Fruit fly (Drosophila melanogaster) whole organism, embryonic: Measurements from ENCODE around the gene CG42673.
A peak's percentile ranks its signal among the peaks of the same experiment; 100 is the strongest.

Experiments
- Adf1 ChIP-seq: fragments of 200-800 bp; sonication (Bioruptor generic); IDR thresholded peaks from 2 replicates; pipeline ENCODE4 v1.3.6; 2022; ENCODE audit warnings: missing biosample characterization, missing genetic modification characterization
- Atf3 ChIP-seq: fragments of 200-800 bp; sonication (Bioruptor generic); optimal IDR thresholded peaks from 3 replicates; lab custom pipeline; 2016; ENCODE audit warnings: missing biosample characterization, missing genetic modification characterization
- CG10147 ChIP-seq: fragments of 200-800 bp; sonication (Bioruptor generic); optimal IDR thresholded peaks from 2 replicates; lab custom pipeline; 2019; ENCODE audit warnings: missing biosample characterization, mild to moderate bottlenecking, missing genetic modification characterization, moderate library complexity
- CG10321 ChIP-seq: fragments of 200-800 bp; sonication (Bioruptor generic); IDR thresholded peaks from 2 replicates; pipeline ENCODE4 v1.3.6; 2022; ENCODE audit warnings: missing biosample characterization, missing genetic modification characterization
- CG10366 ChIP-seq: fragments of 200-800 bp; sonication (Bioruptor generic); IDR thresholded peaks from 2 replicates; pipeline ENCODE4 v1.3.6; 2022; ENCODE audit warnings: missing biosample characterization, missing genetic modification characterization
- CG12071 ChIP-seq: fragments of 200-800 bp; sonication (Bioruptor generic); optimal IDR thresholded peaks from 3 replicates; lab custom pipeline; 2018; ENCODE audit warnings: missing biosample characterization, mild to moderate bottlenecking, missing genetic modification characterization
- CG12659 ChIP-seq: fragments of 200-800 bp; sonication (Bioruptor generic); optimal IDR thresholded peaks from 3 replicates; lab custom pipeline; 2017; ENCODE audit warnings: mild to moderate bottlenecking, missing biosample characterization, missing genetic modification reagents, missing genetic modification characterization
- CG14014 ChIP-seq: fragments of 200-800 bp; sonication (Bioruptor generic); IDR thresholded peaks from 2 replicates; pipeline ENCODE4 v1.3.6; 2022; ENCODE audit warnings: missing biosample characterization, missing genetic modification characterization
- CG1529 ChIP-seq: fragments of 200-800 bp; sonication (Bioruptor generic); optimal IDR thresholded peaks from 3 replicates; lab custom pipeline; 2018; ENCODE audit warnings: missing biosample characterization, missing genetic modification characterization
- CG1603 ChIP-seq: fragments of 200-800 bp; sonication (Bioruptor generic); optimal IDR thresholded peaks from 2 replicates; lab custom pipeline; 2019; ENCODE audit warnings: missing biosample characterization, mild to moderate bottlenecking, missing genetic modification characterization, moderate library complexity
- CG16813 ChIP-seq: fragments of 200-800 bp; sonication (Bioruptor generic); IDR thresholded peaks from 3 replicates; pipeline ENCODE4 v1.3.6; 2022; ENCODE audit warnings: missing biosample characterization, missing genetic modification characterization; ENCODE audit not compliant: partially characterized antibody
- CG2199 ChIP-seq: fragments of 200-800 bp; sonication (Bioruptor generic); IDR thresholded peaks from 3 replicates; pipeline ENCODE4 v1.3.6; 2022; ENCODE audit warnings: missing biosample characterization, missing genetic modification characterization
- CG3281 ChIP-seq: fragments of 200-800 bp; sonication (Bioruptor generic); optimal IDR thresholded peaks from 3 replicates; lab custom pipeline; 2017; ENCODE audit warnings: missing biosample characterization, mild to moderate bottlenecking, missing genetic modification characterization
- CG4424 ChIP-seq: fragments of 200-800 bp; sonication (Bioruptor generic); optimal IDR thresholded peaks from 3 replicates; lab custom pipeline; 2016; ENCODE audit warnings: missing biosample characterization, missing genetic modification characterization
- CG4707 ChIP-seq: fragments of 200-800 bp; sonication (Bioruptor generic); optimal IDR thresholded peaks from 2 replicates; lab custom pipeline; 2018; ENCODE audit warnings: missing biosample characterization, mild to moderate bottlenecking, missing genetic modification characterization, moderate library complexity
- CG6175 ChIP-seq: fragments of 200-800 bp; sonication (Bioruptor generic); IDR thresholded peaks from 3 replicates; pipeline ENCODE4 v1.3.6; 2022; ENCODE audit warnings: missing biosample characterization, missing genetic modification characterization
- CG7556 ChIP-seq: fragments of 200-800 bp; sonication (Bioruptor generic); optimal IDR thresholded peaks from 2 replicates; lab custom pipeline; 2017; ENCODE audit warnings: missing biosample characterization, mild to moderate bottlenecking, missing genetic modification characterization
- CG8290 ChIP-seq, 3 experiments: fragments of 200-800 bp; sonication (Bioruptor generic); optimal IDR thresholded peaks; 2 replicates each; lab custom pipeline; 2016 to 2019; ENCODE audit warnings: missing biosample characterization in 3 of 3, missing genetic modification characterization in 3 of 3, mild to moderate bottlenecking in 2 of 3, moderate library complexity in 1 of 3
- CG8359 ChIP-seq: fragments of 200-800 bp; sonication (Bioruptor generic); optimal IDR thresholded peaks from 2 replicates; lab custom pipeline; 2017; ENCODE audit warnings: missing biosample characterization, mild to moderate bottlenecking, missing genetic modification characterization, borderline replicate concordance
- Dll ChIP-seq: fragments of 200-800 bp; sonication (Bioruptor generic); IDR thresholded peaks from 4 replicates; pipeline ENCODE4 v1.3.6; 2022; ENCODE audit warnings: missing biosample characterization, missing genetic modification characterization; ENCODE audit not compliant: partially characterized antibody
- Drgx ChIP-seq: fragments of 200-800 bp; sonication (Bioruptor generic); IDR thresholded peaks from 2 replicates; pipeline ENCODE4 v1.3.6; 2022; ENCODE audit warnings: missing biosample characterization, missing genetic modification characterization
- E2f2 ChIP-seq: fragments of 200-800 bp; sonication (Bioruptor generic); IDR thresholded peaks from 2 replicates; pipeline ENCODE4 v1.3.6; 2022; ENCODE audit warnings: missing biosample characterization, missing genetic modification characterization
- Ets65A ChIP-seq: fragments of 200-800 bp; sonication (Bioruptor generic); peaks from one replicate; lab custom pipeline; 2016; ENCODE audit warnings: missing biosample characterization, missing genetic modification characterization
- Fer1 ChIP-seq: fragments of 200-800 bp; sonication (Bioruptor generic); optimal IDR thresholded peaks from 2 replicates; lab custom pipeline; 2017; ENCODE audit warnings: missing biosample characterization, mild to moderate bottlenecking, missing genetic modification characterization
- Hand ChIP-seq: fragments of 200-800 bp; sonication (Bioruptor generic); optimal IDR thresholded peaks from 2 replicates; lab custom pipeline; 2017; ENCODE audit warnings: mild to moderate bottlenecking, missing biosample characterization, missing genetic modification reagents, missing genetic modification characterization
- Meics ChIP-seq: fragments of 200-800 bp; sonication (Bioruptor generic); optimal IDR thresholded peaks from 2 replicates; lab custom pipeline; 2017; ENCODE audit warnings: missing biosample characterization, mild to moderate bottlenecking, missing genetic modification characterization
- Poxn ChIP-seq: fragments of 200-800 bp; sonication (Bioruptor generic); IDR thresholded peaks from 2 replicates; pipeline ENCODE4 v1.3.6; 2022; ENCODE audit warnings: missing biosample characterization, missing genetic modification characterization
- Trl ChIP-seq, 3 experiments: fragments of >200 bp in 2 of 3; fragments of 200-800 bp in 1 of 3; sonication (Bioruptor generic) in 1 of 3; optimal IDR thresholded peaks; 2 replicates in 1 of 3; 3 replicates in 2 of 3; lab custom pipeline; 2016 to 2017; ENCODE audit warnings: missing biosample characterization in 1 of 3, missing genetic modification characterization in 1 of 3
- abd-A ChIP-seq: fragments of 200-800 bp; sonication (Bioruptor generic); optimal IDR thresholded peaks from 3 replicates; lab custom pipeline; 2019; ENCODE audit warnings: missing biosample characterization, mild to moderate bottlenecking, missing genetic modification characterization, moderate library complexity
- bowl ChIP-seq: fragments of 200-800 bp; sonication (Bioruptor generic); IDR thresholded peaks from 2 replicates; pipeline ENCODE4 v1.3.6; 2022; ENCODE audit warnings: missing biosample characterization, missing genetic modification characterization
- bsh ChIP-seq, 2 experiments: fragments of 200-800 bp; sonication (Bioruptor generic); optimal IDR thresholded peaks; 2 replicates each; lab custom pipeline; 2017 to 2018; ENCODE audit warnings: mild to moderate bottlenecking in 2 of 2, missing biosample characterization in 2 of 2, missing genetic modification characterization in 2 of 2, moderate library complexity in 1 of 2
- cad ChIP-seq: fragments of >200 bp; optimal IDR thresholded peaks from 2 replicates; lab custom pipeline; 2017; ENCODE audit warnings: missing biosample characterization, missing genetic modification characterization
- chif ChIP-seq, 2 experiments: fragments of 200-800 bp; sonication (Bioruptor generic); optimal IDR thresholded peaks; 3 replicates each; lab custom pipeline; 2016; ENCODE audit warnings: missing biosample characterization in 2 of 2, missing genetic modification characterization in 2 of 2
- ems ChIP-seq: fragments of 200-800 bp; sonication (Bioruptor generic); optimal IDR thresholded peaks from 3 replicates; lab custom pipeline; 2016; ENCODE audit warnings: missing biosample characterization, missing genetic modification characterization
- fu2 ChIP-seq: fragments of 200-800 bp; sonication (Bioruptor generic); optimal IDR thresholded peaks from 2 replicates; lab custom pipeline; 2016; ENCODE audit warnings: missing biosample characterization, missing genetic modification characterization
- kni ChIP-seq: fragments of 200-800 bp; sonication (Bioruptor generic); optimal IDR thresholded peaks from 3 replicates; lab custom pipeline; 2017; ENCODE audit warnings: mild to moderate bottlenecking, missing biosample characterization, missing genetic modification reagents, missing genetic modification characterization
- lab ChIP-seq: fragments of 200-800 bp; sonication (Bioruptor generic); optimal IDR thresholded peaks from 3 replicates; lab custom pipeline; 2017; ENCODE audit warnings: missing biosample characterization, missing genetic modification characterization, mild to moderate bottlenecking, moderate library complexity, missing genetic modification reagents
- luna ChIP-seq: fragments of 200-800 bp; sonication (Bioruptor generic); optimal IDR thresholded peaks from 2 replicates; lab custom pipeline; 2016; ENCODE audit warnings: missing biosample characterization, missing genetic modification characterization
- mirr ChIP-seq: fragments of 200-800 bp; sonication (Bioruptor generic); optimal IDR thresholded peaks from 3 replicates; lab custom pipeline; 2018; ENCODE audit warnings: missing biosample characterization, mild to moderate bottlenecking, missing genetic modification characterization
- odd ChIP-seq: fragments of 200-800 bp; sonication (Bioruptor generic); optimal IDR thresholded peaks from 2 replicates; lab custom pipeline; 2017; ENCODE audit warnings: missing biosample characterization, mild to moderate bottlenecking, missing genetic modification characterization
- psq ChIP-seq: fragments of 200-800 bp; sonication (Bioruptor generic); optimal IDR thresholded peaks from 2 replicates; lab custom pipeline; 2017; ENCODE audit warnings: missing biosample characterization, missing genetic modification characterization
- ranshi ChIP-seq: fragments of 200-800 bp; sonication (Bioruptor generic); IDR thresholded peaks from 2 replicates; pipeline ENCODE4 v1.3.6; 2022; ENCODE audit warnings: missing biosample characterization, missing genetic modification characterization
- sens ChIP-seq: fragments of 200-800 bp; sonication (Bioruptor generic); peaks from one replicate; lab custom pipeline; 2016; ENCODE audit warnings: missing biosample characterization, missing genetic modification characterization
- shn ChIP-seq: fragments of 200-800 bp; sonication (Bioruptor generic); optimal IDR thresholded peaks from 3 replicates; lab custom pipeline; 2016; ENCODE audit warnings: missing biosample characterization, missing genetic modification characterization
- sqz ChIP-seq: fragments of 200-800 bp; sonication (Bioruptor generic); optimal IDR thresholded peaks from 3 replicates; lab custom pipeline; 2018; ENCODE audit warnings: missing biosample characterization, mild to moderate bottlenecking, missing genetic modification characterization
- vfl ChIP-seq: fragments of 200-800 bp; sonication (Bioruptor generic); optimal IDR thresholded peaks from 2 replicates; lab custom pipeline; 2016; ENCODE audit warnings: missing biosample characterization, missing genetic modification characterization

The CG42673 gene

DNA sequence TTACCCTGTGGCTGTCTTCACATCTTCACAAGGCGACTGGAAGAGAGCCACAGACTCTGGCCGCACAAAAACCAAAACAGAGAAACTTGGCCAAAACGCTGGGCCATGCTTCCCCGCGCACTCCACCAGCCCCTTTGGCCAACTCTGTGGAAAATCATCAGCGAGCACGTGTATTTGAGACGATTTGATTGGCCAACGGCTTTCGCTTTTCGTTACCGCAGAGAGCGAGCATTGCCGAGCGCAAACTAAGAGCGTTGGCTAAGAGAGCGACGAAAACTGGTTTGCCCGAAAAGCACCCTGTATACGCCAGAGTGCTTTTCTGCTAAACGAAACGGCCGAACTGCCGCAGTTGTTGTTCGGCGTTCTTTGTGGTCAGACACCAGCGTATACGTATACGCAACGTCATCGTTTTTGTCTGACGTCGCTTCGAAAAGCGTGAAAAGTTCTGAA is at the start of gene CG42673 (continued):
- TF ChIP-seq sens (GFP tag; lab: Kevin White, UChicago) = peak; percentile 17
- TF ChIP-seq shn (GFP tag; lab: Kevin White, UChicago) = no peak
- TF ChIP-seq bowl = peak; percentile 22; the same call in 1 of the 2 replicates
- peak; percentile 16 for TF ChIP-seq CG10147 (GFP tag; lab: Kevin White, UChicago)
- TF ChIP-seq Fer1 (GFP tag; lab: Kevin White, UChicago) = peak; percentile 63
- TF ChIP-seq Atf3 (GFP tag; lab: Kevin White, UChicago) = no peak
- TF ChIP-seq chif (GFP tag; optimal IDR thresholded peaks at IDR 0.05; lab: Kevin White, UChicago) = no peak
- no peak for TF ChIP-seq psq (GFP tag; lab: Kevin White, UChicago)
- TF ChIP-seq ranshi (GFP tag; lab: Robert Waterston, UW) = peak; percentile 27; the same call in 1 of the 2 replicates
- TF ChIP-seq mirr = peak; percentile 49
- TF ChIP-seq Adf1 (GFP tag; lab: Robert Waterston, UW) = peak; percentile 39
- TF ChIP-seq CG1603 (tag; lab: Kevin White, UChicago) = no peak
- peak; percentile 17 for TF ChIP-seq lab (GFP tag; lab: Kevin White, UChicago)
- no peak for TF ChIP-seq CG4707 (GFP tag; lab: Kevin White, UChicago)
- peak; percentile 28 for TF ChIP-seq Hand (GFP tag; lab: Kevin White, UChicago)
- peak; percentile 9 for TF ChIP-seq Meics (GFP tag; lab: Kevin White, UChicago)
- TF ChIP-seq CG14014 = no peak
- TF ChIP-seq Trl (optimal IDR thresholded peaks at IDR 0.05; lab: Kevin White, UChicago) = peak; percentile 86 to 89
- TF ChIP-seq Trl (GFP tag; optimal IDR thresholded peaks at IDR 0.05; lab: Kevin White, UChicago) = peak; percentile 15
- TF ChIP-seq CG4424 (GFP tag; lab: Kevin White, UChicago) = peak; percentile 1
- TF ChIP-seq bsh (GFP tag; optimal IDR thresholded peaks at IDR 0.05; lab: Kevin White, UChicago) = peak; percentile 21 to 33
- no peak for TF ChIP-seq CG8290 (GFP tag; optimal IDR thresholded peaks at IDR 0.05; lab: Kevin White, UChicago)
- TF ChIP-seq CG8290 (tag; optimal IDR thresholded peaks at IDR 0.05; lab: Kevin White, UChicago) = peak in 1 of 2 experiments; percentile 19
- TF ChIP-seq CG10366 = peak; percentile 70
- no peak for TF ChIP-seq Poxn (GFP tag; lab: Robert Waterston, UW)
- TF ChIP-seq CG8359 (GFP tag; lab: Kevin White, UChicago) = peak; percentile 0
- TF ChIP-seq CG7556 = no peak
- TF ChIP-seq CG12071 (GFP tag; lab: Kevin White, UChicago) = no peak
- TF ChIP-seq Dll (GFP tag; lab: Robert Waterston, UW) = peak; percentile 56; the same call in 2 of the 4 replicates
- TF ChIP-seq Drgx = peak; percentile 60
- peak; percentile 32 for TF ChIP-seq kni (GFP tag; lab: Kevin White, UChicago)
- TF ChIP-seq CG3281 (GFP tag; lab: Kevin White, UChicago) = peak; percentile 46
- TF ChIP-seq sqz (GFP tag; lab: Kevin White, UChicago) = peak; percentile 10
- TF ChIP-seq abd-A (tag; lab: Kevin White, UChicago) = peak; percentile 83
- peak; percentile 26 for TF ChIP-seq odd
- TF ChIP-seq ems (GFP tag; lab: Kevin White, UChicago) = no peak
- 0 out of 2 replicates have a peak, but pooled peaks have one; percentile 13 for TF ChIP-seq E2f2 (GFP tag; lab: Robert Waterston, UW)
- TF ChIP-seq, all 482 proteins: peak for 94

- TF ChIP-seq CG12659 (GFP tag; lab: Kevin White, UChicago) (no peak), Ets65A (GFP tag; lab: Kevin White, UChicago) (peak; percentile 32), CG6175 (GFP tag; lab: Robert Waterston, UW) (no peak), fu2 (GFP tag; lab: Kevin White, UChicago) (no peak), CG16813 (GFP tag; lab: Robert Waterston, UW) (no peak), luna (no peak), CG10321 (GFP tag; lab: Robert Waterston, UW) (no peak), vfl (GFP tag; lab: Kevin White, UChicago) (no peak), CG2199 (GFP tag; lab: Robert Waterston, UW) (no peak), cad (GFP tag; lab: Kevin White, UChicago) (peak; percentile 32), CG1529 (no peak), lab (GFP tag; lab: Kevin White, UChicago) (no peak)
Measured at dm6 chr3L:9497249-9497648, 49.8 kb upstream of the CG42673 start.
